Fruit fly (Drosophila melanogaster): ENCODE results near the gene Slimp.

Gene Slimp

dm6 chr3R:24151924-24152809 is 3.4 kb upstream of the Slimp start, which contains the start of the genes p38a and CG6178 (continued):
- TF ChIP-seq CG4318 (GFP tag; optimal IDR thresholded peaks at IDR 0.05) (peak; percentile 99), CG10669 (GFP tag; optimal IDR thresholded peaks at IDR 0.05) (peak; percentile 97), CG6854 (GFP tag; optimal IDR thresholded peaks at IDR 0.05) (peak; percentile 95), CG7368 (GFP tag; optimal IDR thresholded peaks at IDR 0.05) (peak; percentile 95), CG11294 (GFP tag; IDR thresholded peaks at IDR 0.05) (peak; percentile 98), CG6163 (GFP tag; IDR thresholded peaks at IDR 0.05) (peak; percentile 97), Sox102F (GFP tag; optimal IDR thresholded peaks at IDR 0.05) (peak; percentile 93), CG3919 (GFP tag; optimal IDR thresholded peaks at IDR 0.05) (peak; percentile 96), net (GFP tag; optimal IDR thresholded peaks at IDR 0.05) (peak; percentile 91), Met (GFP tag; optimal IDR thresholded peaks at IDR 0.05) (peak; percentile 91), Sox14 (GFP tag; optimal IDR thresholded peaks at IDR 0.05) (peak; percentile 91), salr (GFP tag; optimal IDR thresholded peaks at IDR 0.05) (peak; percentile 89 to 97), CG9139 (GFP tag; optimal IDR thresholded peaks at IDR 0.05) (peak; percentile 96), fd59A (GFP tag; optimal IDR thresholded peaks at IDR 0.05) (peak; percentile 87), Hr38 (GFP tag; optimal IDR thresholded peaks at IDR 0.05) (no peak), acj6 (GFP tag; optimal IDR thresholded peaks at IDR 0.05) (peak; percentile 98), fd85E (GFP tag; optimal IDR thresholded peaks at IDR 0.05) (peak; percentile 72), CG34406 (GFP tag; optimal IDR thresholded peaks at IDR 0.05) (peak; percentile 99), CG15336 (GFP tag; IDR thresholded peaks at IDR 0.05) (peak; percentile 99), vri (GFP tag; optimal IDR thresholded peaks at IDR 0.05) (peak; percentile 82), eg (GFP tag; IDR thresholded peaks at IDR 0.05) (peak; percentile 98), achi (GFP tag; optimal IDR thresholded peaks at IDR 0.05) (peak; percentile 99), Eip75B (GFP tag; optimal IDR thresholded peaks at IDR 0.05) (peak; percentile 86), CG8632 (GFP tag; optimal IDR thresholded peaks at IDR 0.05) (peak; percentile 99)

- TF ChIP-seq CG6792 (GFP tag; optimal IDR thresholded peaks at IDR 0.05): no peak
- TF ChIP-seq Hr38 (GFP tag; optimal IDR thresholded peaks at IDR 0.05): no peak
Observed at dm6 chr3R:24150103-24150502, 1.3 kb upstream of the Slimp start, which contains the start of gene p38c. TSS of gene p38c (minus strand) at chr3R:24150203.

- TF ChIP-seq CG31627 (GFP tag; optimal IDR thresholded peaks at IDR 0.05) (peak; percentile 44), salr (GFP tag; optimal IDR thresholded peaks at IDR 0.05) (peak; percentile 36 to 79), Ets21C (GFP tag; optimal IDR thresholded peaks at IDR 0.05) (peak; percentile 11), CG11294 (GFP tag; IDR thresholded peaks at IDR 0.05) (no peak), CG16779 (tag; optimal IDR thresholded peaks at IDR 0.05) (peak; percentile 42), CG10631 (GFP tag; optimal IDR thresholded peaks at IDR 0.05) (peak; percentile 79), achi (GFP tag; optimal IDR thresholded peaks at IDR 0.05) (peak; percentile 68), cyc (GFP tag; optimal IDR thresholded peaks at IDR 0.05) (peak; percentile 48), spab (GFP tag; optimal IDR thresholded peaks at IDR 0.05) (peak; percentile 70), Sox14 (GFP tag; optimal IDR thresholded peaks at IDR 0.05) (peak; percentile 76), svp (GFP tag) (peak; percentile 80), OdsH (GFP tag; optimal IDR thresholded peaks at IDR 0.05) (peak; percentile 68), CG1621 (tag; optimal IDR thresholded peaks at IDR 0.05) (peak; percentile 50), Gug (GFP tag; IDR thresholded peaks at IDR 0.05) (peak; percentile 57), Smox (GFP tag; optimal IDR thresholded peaks at IDR 0.05) (peak; percentile 0), lz (GFP tag; optimal IDR thresholded peaks at IDR 0.05) (peak; percentile 63), CG7368 (GFP tag; optimal IDR thresholded peaks at IDR 0.05) (peak; percentile 31), CG34406 (GFP tag; optimal IDR thresholded peaks at IDR 0.05) (peak; percentile 3), Hr39 (GFP tag; optimal IDR thresholded peaks at IDR 0.05) (peak; percentile 58), CG6792 (GFP tag; optimal IDR thresholded peaks at IDR 0.05) (peak; percentile 31), CG11762 (GFP tag; optimal IDR thresholded peaks at IDR 0.05; ENCODE audit: insufficient read depth) (peak; percentile 58), CG15336 (GFP tag; IDR thresholded peaks at IDR 0.05) (peak; percentile 75), CG8632 (GFP tag; optimal IDR thresholded peaks at IDR 0.05) (peak; percentile 42), dac (GFP tag; optimal IDR thresholded peaks at IDR 0.05) (peak; percentile 66), Sox15 (GFP tag; optimal IDR thresholded peaks at IDR 0.05) (no peak), CG4318 (GFP tag; optimal IDR thresholded peaks at IDR 0.05) (peak; percentile 81), fd85E (GFP tag; optimal IDR thresholded peaks at IDR 0.05) (no peak), Eip93F (GFP tag; optimal IDR thresholded peaks at IDR 0.05) (no peak), dsx (GFP tag; optimal IDR thresholded peaks at IDR 0.05; ENCODE audit: poor library complexity, severe bottlenecking) (peak; percentile 60), acj6 (GFP tag; optimal IDR thresholded peaks at IDR 0.05) (peak; percentile 67), topi (GFP tag; optimal IDR thresholded peaks at IDR 0.05) (peak; percentile 55), CG11902 (GFP tag; optimal IDR thresholded peaks at IDR 0.05) (no peak)
Observed at dm6 chr3R:24144542-24144941, 4.2 kb downstream of the Slimp start.

Data from whole organism, prepupa.